Fruit fly (Drosophila melanogaster) whole organism, embryonic: ENCODE measurements around the gene CG12123.

ENCODE experiments used
- Ada2b ChIP-seq: fragments of 200-800 bp; sonication (Bioruptor generic); IDR thresholded peaks from 2 replicates; pipeline ENCODE4 v1.3.6; 2022; ENCODE audit warnings: missing biosample characterization, missing genetic modification characterization
- CG10959 ChIP-seq: fragments of 200-800 bp; sonication (Bioruptor generic); IDR thresholded peaks from 2 replicates; pipeline ENCODE4 v1.3.6; 2022; ENCODE audit warnings: missing biosample characterization, missing genetic modification characterization
- CG11093 ChIP-seq: fragments of 200-800 bp; sonication (Bioruptor generic); IDR thresholded peaks from 3 replicates; pipeline ENCODE4 v1.3.6; 2022; ENCODE audit warnings: missing biosample characterization, missing genetic modification characterization
- CG11723 ChIP-seq: fragments of 200-800 bp; sonication (Bioruptor generic); optimal IDR thresholded peaks from 2 replicates; lab custom pipeline; 2017; ENCODE audit warnings: missing biosample characterization, mild to moderate bottlenecking, missing genetic modification characterization
- CG12769 ChIP-seq: fragments of 200-800 bp; sonication (Bioruptor generic); optimal IDR thresholded peaks from 2 replicates; lab custom pipeline; 2019; ENCODE audit warnings: missing biosample characterization, mild to moderate bottlenecking, missing genetic modification characterization, moderate library complexity
- CG13296 ChIP-seq: fragments of 200-800 bp; sonication (Bioruptor generic); optimal IDR thresholded peaks from 3 replicates; lab custom pipeline; 2018; ENCODE audit warnings: missing biosample characterization, mild to moderate bottlenecking, missing genetic modification characterization
- CG14050 ChIP-seq: fragments of 200-800 bp; sonication (Bioruptor generic); IDR thresholded peaks from 3 replicates; pipeline ENCODE4 v1.3.6; 2022; ENCODE audit warnings: missing biosample characterization, missing genetic modification characterization
- CG14441 ChIP-seq: fragments of 200-800 bp; sonication (Bioruptor generic); IDR thresholded peaks from 2 replicates; pipeline ENCODE4 v1.3.6; 2022; ENCODE audit warnings: missing biosample characterization, missing genetic modification characterization
- CG15514 ChIP-seq: fragments of 200-800 bp; sonication (Bioruptor generic); optimal IDR thresholded peaks from 3 replicates; lab custom pipeline; 2017; ENCODE audit warnings: missing biosample characterization, missing genetic modification characterization, mild to moderate bottlenecking, moderate library complexity, missing genetic modification reagents
- CG1647 ChIP-seq: fragments of 200-800 bp; sonication (Bioruptor generic); optimal IDR thresholded peaks from 3 replicates; lab custom pipeline; 2016; ENCODE audit warnings: missing biosample characterization, missing genetic modification characterization
- CG1832 ChIP-seq: fragments of 200-800 bp; sonication (Bioruptor generic); optimal IDR thresholded peaks from 2 replicates; lab custom pipeline; 2017; ENCODE audit warnings: missing biosample characterization, mild to moderate bottlenecking, missing genetic modification characterization, inconsistent platforms
- CG31365 ChIP-seq: fragments of 200-800 bp; sonication (Bioruptor generic); optimal IDR thresholded peaks from 2 replicates; lab custom pipeline; 2018; ENCODE audit warnings: missing biosample characterization, mild to moderate bottlenecking, missing genetic modification characterization
- CG31441 ChIP-seq: fragments of 200-800 bp; sonication (Bioruptor generic); IDR thresholded peaks from 2 replicates; pipeline ENCODE4 v1.3.6; 2022; ENCODE audit warnings: missing biosample characterization, missing genetic modification characterization
- CG3163 ChIP-seq: fragments of 200-800 bp; sonication (Bioruptor generic); optimal IDR thresholded peaks from 3 replicates; lab custom pipeline; 2016; ENCODE audit warnings: missing biosample characterization, missing genetic modification characterization
- CG3847 ChIP-seq: fragments of 200-800 bp; sonication (Bioruptor generic); IDR thresholded peaks from 2 replicates; pipeline ENCODE4 v1.3.6; 2022; ENCODE audit warnings: missing biosample characterization, missing genetic modification characterization
- CG6654 ChIP-seq: fragments of 200-800 bp; sonication (Bioruptor generic); optimal IDR thresholded peaks from 2 replicates; lab custom pipeline; 2017; ENCODE audit warnings: missing biosample characterization, mild to moderate bottlenecking, missing genetic modification characterization
- CG6854 ChIP-seq: fragments of 200-800 bp; sonication (Bioruptor generic); optimal IDR thresholded peaks from 3 replicates; lab custom pipeline; 2017; ENCODE audit warnings: missing biosample characterization, mild to moderate bottlenecking, missing genetic modification characterization
- CG7357 ChIP-seq: fragments of 200-800 bp; sonication (Bioruptor generic); IDR thresholded peaks from 3 replicates; pipeline ENCODE4 v1.3.6; 2022; ENCODE audit warnings: missing biosample characterization, missing genetic modification characterization
- CG7786 ChIP-seq: fragments of 200-800 bp; sonication (Bioruptor generic); optimal IDR thresholded peaks from 2 replicates; lab custom pipeline; 2016; ENCODE audit warnings: missing biosample characterization, missing genetic modification characterization
- CG7987 ChIP-seq: fragments of 200-800 bp; sonication (Bioruptor generic); optimal IDR thresholded peaks from 2 replicates; lab custom pipeline; 2018; ENCODE audit warnings: missing biosample characterization, mild to moderate bottlenecking, missing genetic modification characterization, moderate library complexity
- CG8478 ChIP-seq: fragments of >200 bp; optimal IDR thresholded peaks from 2 replicates; lab custom pipeline; 2018
- D19A ChIP-seq: fragments of 200-800 bp; optimal IDR thresholded peaks from 3 replicates; lab custom pipeline; 2019; ENCODE audit warnings: missing biosample characterization, mild to moderate bottlenecking, missing genetic modification characterization, moderate library complexity
- Dbx ChIP-seq: fragments of 200-800 bp; sonication (Bioruptor generic); IDR thresholded peaks from 3 replicates; pipeline ENCODE4 v1.3.6; 2022; ENCODE audit warnings: missing biosample characterization, missing genetic modification characterization
- Fer2 ChIP-seq: fragments of 200-800 bp; sonication (Bioruptor generic); optimal IDR thresholded peaks from 2 replicates; lab custom pipeline; 2018; ENCODE audit warnings: missing biosample characterization, mild to moderate bottlenecking, missing genetic modification characterization, moderate library complexity
- Gsc ChIP-seq: fragments of 200-800 bp; sonication (Bioruptor generic); IDR thresholded peaks from 2 replicates; pipeline ENCODE4 v1.3.6; 2022; ENCODE audit warnings: missing biosample characterization, missing genetic modification characterization
- Gug ChIP-seq: fragments of 200-800 bp; sonication (Bioruptor generic); IDR thresholded peaks from 4 replicates; pipeline ENCODE4 v1.3.6; 2022; ENCODE audit warnings: missing biosample characterization, missing genetic modification characterization
- HLH3B ChIP-seq: fragments of 200-800 bp; sonication (Bioruptor generic); IDR thresholded peaks from 2 replicates; pipeline ENCODE4 v1.3.6; 2022; ENCODE audit warnings: missing biosample characterization, missing genetic modification characterization
- Hr51 ChIP-seq, 2 experiments: fragments of 200-800 bp; sonication (Bioruptor generic); optimal IDR thresholded peaks; 2 replicates in 1 of 2; 3 replicates in 1 of 2; lab custom pipeline; 2016 to 2018; ENCODE audit warnings: missing biosample characterization in 2 of 2, missing genetic modification characterization in 2 of 2, mild to moderate bottlenecking in 1 of 2, moderate library complexity in 1 of 2
- Nf-YB ChIP-seq: fragments of 200-800 bp; sonication (Bioruptor generic); optimal IDR thresholded peaks from 3 replicates; lab custom pipeline; 2019; ENCODE audit warnings: missing biosample characterization, mild to moderate bottlenecking, missing genetic modification characterization, moderate library complexity
- Pdp1 ChIP-seq, 2 experiments: fragments of 200-800 bp; sonication (Bioruptor generic); optimal IDR thresholded peaks; 3 replicates each; lab custom pipeline; 2016; ENCODE audit warnings: missing biosample characterization in 2 of 2, missing genetic modification characterization in 2 of 2, mild to moderate bottlenecking in 1 of 2, moderate library complexity in 1 of 2
- Ptx1 ChIP-seq: fragments of 200-800 bp; sonication (Bioruptor generic); IDR thresholded peaks from 2 replicates; pipeline ENCODE4 v1.3.6; 2022; ENCODE audit warnings: missing biosample characterization, missing genetic modification characterization
- Spps ChIP-seq: fragments of 200-800 bp; sonication (Bioruptor generic); optimal IDR thresholded peaks from 2 replicates; lab custom pipeline; 2018; ENCODE audit warnings: missing biosample characterization, mild to moderate bottlenecking, missing genetic modification characterization
- TFAM ChIP-seq: fragments of 200-800 bp; sonication (Bioruptor generic); optimal IDR thresholded peaks from 2 replicates; lab custom pipeline; 2017; ENCODE audit warnings: missing biosample characterization, missing genetic modification characterization, inconsistent platforms
- Xbp1 ChIP-seq: fragments of 200-800 bp; sonication (Bioruptor generic); optimal IDR thresholded peaks from 3 replicates; lab custom pipeline; 2016; ENCODE audit warnings: missing biosample characterization, mild to moderate bottlenecking, missing genetic modification characterization
- abd-A ChIP-seq: fragments of 200-800 bp; sonication (Bioruptor generic); optimal IDR thresholded peaks from 3 replicates; lab custom pipeline; 2019; ENCODE audit warnings: missing biosample characterization, mild to moderate bottlenecking, missing genetic modification characterization, moderate library complexity
- ac ChIP-seq: fragments of 200-800 bp; sonication (Bioruptor generic); optimal IDR thresholded peaks from 3 replicates; lab custom pipeline; 2017; ENCODE audit warnings: missing biosample characterization, mild to moderate bottlenecking, missing genetic modification characterization
- al ChIP-seq: fragments of 200-800 bp; sonication (Bioruptor generic); IDR thresholded peaks from 2 replicates; pipeline ENCODE4 v1.3.6; 2022; ENCODE audit warnings: missing biosample characterization, missing genetic modification characterization
- bowl ChIP-seq: fragments of 200-800 bp; sonication (Bioruptor generic); IDR thresholded peaks from 2 replicates; pipeline ENCODE4 v1.3.6; 2022; ENCODE audit warnings: missing biosample characterization, missing genetic modification characterization
- btn ChIP-seq: fragments of 200-800 bp; sonication (Bioruptor generic); optimal IDR thresholded peaks from 2 replicates; lab custom pipeline; 2016; ENCODE audit warnings: missing biosample characterization, missing genetic modification characterization
- cg ChIP-seq: fragments of 200-800 bp; sonication (Bioruptor generic); optimal IDR thresholded peaks from 3 replicates; lab custom pipeline; 2019; ENCODE audit warnings: missing biosample characterization, mild to moderate bottlenecking, missing genetic modification characterization, moderate library complexity
- cwo ChIP-seq: fragments of 200-800 bp; sonication (Bioruptor generic); optimal IDR thresholded peaks from 3 replicates; lab custom pipeline; 2017; ENCODE audit warnings: missing biosample characterization, missing genetic modification characterization, mild to moderate bottlenecking, moderate library complexity, missing genetic modification reagents
- ewg ChIP-seq: fragments of 200-800 bp; sonication (Bioruptor generic); optimal IDR thresholded peaks from 3 replicates; lab custom pipeline; 2017; ENCODE audit warnings: mild to moderate bottlenecking, missing biosample characterization, missing genetic modification reagents, missing genetic modification characterization
- her ChIP-seq: fragments of 200-800 bp; sonication (Bioruptor generic); optimal IDR thresholded peaks from 2 replicates; lab custom pipeline; 2016; ENCODE audit warnings: missing biosample characterization, missing genetic modification characterization
- insv ChIP-seq, 2 experiments: fragments of 200-800 bp; sonication (Bioruptor generic); optimal IDR thresholded peaks; 3 replicates each; lab custom pipeline; 2016 to 2018; ENCODE audit warnings: missing biosample characterization in 2 of 2, missing genetic modification characterization in 2 of 2
- nau ChIP-seq: fragments of 200-800 bp; sonication (Bioruptor generic); optimal IDR thresholded peaks from 3 replicates; lab custom pipeline; 2017; ENCODE audit warnings: missing biosample characterization, mild to moderate bottlenecking, missing genetic modification characterization, missing genetic modification reagents
- otp ChIP-seq: fragments of 200-800 bp; sonication (Bioruptor generic); IDR thresholded peaks from 3 replicates; pipeline ENCODE4, ENCODE4 v1.3.6; 2022; ENCODE audit warnings: missing biosample characterization, missing genetic modification characterization
- shn ChIP-seq: fragments of 200-800 bp; sonication (Bioruptor generic); optimal IDR thresholded peaks from 3 replicates; lab custom pipeline; 2016; ENCODE audit warnings: missing biosample characterization, missing genetic modification characterization
- sim ChIP-seq: fragments of 200-800 bp; sonication (Bioruptor generic); IDR thresholded peaks from 2 replicates; pipeline ENCODE4 v1.3.6; 2022; ENCODE audit warnings: missing biosample characterization, missing genetic modification characterization
- wdn ChIP-seq: fragments of 200-800 bp; sonication (Bioruptor generic); IDR thresholded peaks from 2 replicates; pipeline ENCODE4 v1.3.6; 2022; ENCODE audit warnings: missing biosample characterization, missing genetic modification characterization
- yki ChIP-seq: fragments of >200 bp; optimal IDR thresholded peaks from 3 replicates; lab custom pipeline; 2018
- z ChIP-seq: fragments of 200-800 bp; sonication (Bioruptor generic); IDR thresholded peaks from 3 replicates; pipeline ENCODE4 v1.3.6; 2022; ENCODE audit warnings: missing biosample characterization, missing genetic modification characterization

CG12123 gene

DNA sequence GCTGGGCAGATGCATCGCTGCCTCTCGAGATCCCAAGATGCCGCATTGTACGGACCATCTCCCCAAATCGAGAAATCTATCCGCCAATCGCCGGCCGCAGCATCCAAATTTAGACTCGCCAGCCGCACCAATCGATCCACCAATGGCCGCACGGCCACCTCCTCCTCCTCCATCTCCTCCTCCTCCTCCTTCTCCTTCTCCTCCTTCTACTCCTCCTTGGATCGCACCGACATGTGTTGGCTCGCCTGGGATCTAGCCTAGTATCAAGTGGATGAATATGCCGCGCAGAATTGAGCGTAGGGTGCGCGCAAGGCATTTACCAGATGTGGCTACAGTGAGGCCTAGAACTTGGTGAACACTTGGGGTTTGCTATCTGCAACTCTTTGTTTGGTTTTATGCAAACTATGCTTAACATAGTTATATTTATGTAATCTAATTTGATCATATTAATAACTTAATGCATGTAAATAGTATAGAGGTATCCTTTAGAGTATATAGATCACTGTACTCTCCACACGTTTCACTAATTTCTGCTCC lies 12.9 kb upstream of the CG12123 start, which contains the start of gene org-1 (continued):
- TF ChIP-seq CG7786 (GFP tag; lab: Kevin White, UChicago) (peak; percentile 76), nau (GFP tag; lab: Kevin White, UChicago) (peak; percentile 86), her (GFP tag; lab: Kevin White, UChicago) (peak; percentile 22), CG12769 (peak; percentile 95), ewg (peak; percentile 88), otp (GFP tag; lab: Robert Waterston, UW) (peak; percentile 98), ac (peak; percentile 93), CG10959 (GFP tag; lab: Robert Waterston, UW) (peak; percentile 99), insv (GFP tag; optimal IDR thresholded peaks at IDR 0.05; lab: Kevin White, UChicago) (peak in 1 of 2 experiments; percentile 50), D19A (peak; percentile 92), Pdp1 (GFP tag; optimal IDR thresholded peaks at IDR 0.05; lab: Kevin White, UChicago) (peak; percentile 87 to 93), CG14050 (peak; percentile 95), Fer2 (tag; lab: Kevin White, UChicago) (peak; percentile 89), CG13296 (peak; percentile 85), cwo (GFP tag; lab: Kevin White, UChicago) (peak; percentile 82), CG3163 (GFP tag; lab: Kevin White, UChicago) (peak; percentile 61), CG1647 (GFP tag; lab: Kevin White, UChicago) (peak; percentile 71), CG7357 (GFP tag; lab: Robert Waterston, UW) (peak; percentile 92), CG8478 (lab: Kevin White, UChicago) (no peak), shn (peak; percentile 62), CG11093 (GFP tag; lab: Robert Waterston, UW) (peak; percentile 98), CG3847 (GFP tag; lab: Robert Waterston, UW) (peak; percentile 97), CG15514 (peak; percentile 72), Dbx (GFP tag; lab: Robert Waterston, UW) (peak; percentile 94), Xbp1 (peak; percentile 96), z (GFP tag; lab: Robert Waterston, UW) (peak; percentile 82), cg (GFP tag; lab: Kevin White, UChicago) (no peak), btn (GFP tag; lab: Kevin White, UChicago) (peak; percentile 67), al (peak; percentile 92), sim (peak; percentile 97), CG31441 (GFP tag; lab: Robert Waterston, UW) (peak; percentile 86), CG6854 (GFP tag; lab: Kevin White, UChicago) (peak; percentile 82), Ada2b (GFP tag; lab: Robert Waterston, UW) (peak; percentile 98), Spps (tag; lab: Kevin White, UChicago) (peak; percentile 93), CG7987 (GFP tag; lab: Kevin White, UChicago) (peak; percentile 73), yki (lab: Kevin White, UChicago) (no peak), CG11723 (GFP tag; lab: Kevin White, UChicago) (peak; percentile 86), CG6654 (GFP tag; lab: Kevin White, UChicago) (peak; percentile 85), Gug (peak; percentile 98), TFAM (peak; percentile 61), bowl (peak; percentile 93), abd-A (tag; lab: Kevin White, UChicago) (no peak), CG31365 (tag; lab: Kevin White, UChicago) (peak; percentile 76), wdn (GFP tag; lab: Robert Waterston, UW) (peak; percentile 90), CG14441 (GFP tag; lab: Robert Waterston, UW) (peak; percentile 98), Ptx1 (peak; percentile 99), Gsc (GFP tag; lab: Robert Waterston, UW) (peak; percentile 97), Hr51 (GFP tag; optimal IDR thresholded peaks at IDR 0.05; lab: Kevin White, UChicago) (peak; percentile 79 to 92), HLH3B (peak; percentile 98), CG1832 (GFP tag; lab: Kevin White, UChicago) (no peak), Nf-YB (GFP tag; lab: Kevin White, UChicago) (peak; percentile 97)
